Fruit fly (Drosophila melanogaster): Measurements from ENCODE around the gene CG4069.

DNA sequence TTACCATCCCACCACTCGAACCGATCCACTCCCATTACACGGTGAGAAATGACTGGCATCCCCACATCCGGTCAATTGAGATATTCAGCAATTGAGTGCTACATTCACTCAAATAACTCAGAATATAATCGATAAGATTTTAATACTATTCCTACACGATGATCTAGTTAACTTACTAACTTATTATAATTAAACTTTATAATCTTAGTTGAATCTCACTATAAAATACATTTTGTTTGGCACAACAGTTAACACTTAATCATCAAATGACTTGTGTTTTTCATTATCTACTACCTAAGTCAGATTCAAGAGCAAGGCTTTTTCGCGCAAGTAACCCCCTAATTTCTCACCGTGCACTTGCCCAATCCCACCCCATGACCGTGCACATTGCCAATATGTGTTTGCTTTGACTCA is 41.8 kb downstream of the CG4069 start:
- no peak for TF ChIP-seq CG8478 (optimal IDR thresholded peaks at IDR 0.05)
- no peak for TF ChIP-seq CTCF (optimal IDR thresholded peaks at IDR 0.05)

Data from S2 (cell line).